Fruit fly (Drosophila melanogaster) whole organism, prepupa: ENCODE measurements around the gene fit.

ENCODE experiments used
- Blimp-1 ChIP-seq: fragments of 200-800 bp; sonication (Bioruptor generic); optimal IDR thresholded peaks from 3 replicates; lab custom pipeline; 2017; ENCODE audit warnings: missing biosample characterization, missing genetic modification characterization, mild to moderate bottlenecking, moderate library complexity, missing genetic modification reagents
- CG11294 ChIP-seq: fragments of 200-800 bp; sonication (Bioruptor generic); IDR thresholded peaks from 2 replicates; pipeline ENCODE4 v1.3.6; 2022; ENCODE audit warnings: missing biosample characterization, missing genetic modification characterization
- CG11762 ChIP-seq: fragments of 200-800 bp; sonication (Bioruptor generic); optimal IDR thresholded peaks from 3 replicates; lab custom pipeline; 2016; ENCODE audit warnings: missing biosample characterization, missing genetic modification characterization; ENCODE audit not compliant: insufficient read depth
- CG3919 ChIP-seq: fragments of 200-800 bp; sonication (Bioruptor generic); optimal IDR thresholded peaks from 3 replicates; lab custom pipeline; 2016; ENCODE audit warnings: missing biosample characterization, missing genetic modification characterization
- CG4318 ChIP-seq: fragments of 200-800 bp; sonication (Bioruptor generic); optimal IDR thresholded peaks from 3 replicates; lab custom pipeline; 2017; ENCODE audit warnings: missing biosample characterization, mild to moderate bottlenecking, missing genetic modification characterization
- CG6792 ChIP-seq: fragments of 200-800 bp; sonication (Bioruptor generic); optimal IDR thresholded peaks from 3 replicates; lab custom pipeline; 2016; ENCODE audit warnings: missing biosample characterization, missing genetic modification characterization
- Eip78C ChIP-seq: fragments of 200-800 bp; sonication (Bioruptor generic); peaks from one replicate; lab custom pipeline; 2016; ENCODE audit warnings: missing biosample characterization, missing genetic modification characterization
- Eip93F ChIP-seq: fragments of 200-800 bp; sonication (Bioruptor generic); optimal IDR thresholded peaks from 2 replicates; lab custom pipeline; 2016; ENCODE audit warnings: missing biosample characterization, mild to moderate bottlenecking, missing genetic modification characterization
- Hr38 ChIP-seq: sonication (Bioruptor generic); optimal IDR thresholded peaks from 2 replicates; lab custom pipeline; 2016; ENCODE audit warnings: missing biosample characterization, missing genetic modification characterization
- Hr39 ChIP-seq: fragments of 200-800 bp; sonication (Bioruptor generic); optimal IDR thresholded peaks from 2 replicates; lab custom pipeline; 2016; ENCODE audit warnings: missing biosample characterization, missing genetic modification characterization
- Sox14 ChIP-seq: fragments of 200-800 bp; sonication (Bioruptor generic); optimal IDR thresholded peaks from 3 replicates; lab custom pipeline; 2016; ENCODE audit warnings: missing biosample characterization, missing genetic modification characterization
- achi ChIP-seq: fragments of 200-800 bp; sonication (Bioruptor generic); optimal IDR thresholded peaks from 3 replicates; lab custom pipeline; 2016; ENCODE audit warnings: missing biosample characterization, missing genetic modification characterization
- acj6 ChIP-seq: fragments of 200-800 bp; sonication (Bioruptor generic); optimal IDR thresholded peaks from 3 replicates; lab custom pipeline; 2016; ENCODE audit warnings: missing biosample characterization, missing genetic modification characterization

- TF ChIP-seq acj6 (GFP tag; lab: Kevin White, UChicago) (no peak), CG3919 (GFP tag; lab: Kevin White, UChicago) (no peak), CG4318 (GFP tag; lab: Kevin White, UChicago) (no peak), achi (GFP tag; lab: Kevin White, UChicago) (no peak), CG11762 (GFP tag; lab: Kevin White, UChicago) (no peak), CG6792 (no peak), Sox14 (GFP tag; lab: Kevin White, UChicago) (no peak), Eip78C (GFP tag; lab: Kevin White, UChicago) (no peak), Hr38 (no peak), Hr39 (no peak), Blimp-1 (GFP tag; lab: Kevin White, UChicago) (no peak), Eip93F (GFP tag; lab: Kevin White, UChicago) (no peak), CG11294 (no peak)
These were observed 36.8 kb downstream of the fit start for dm6 chr3R:21847438-21847837.
